Worm (Caenorhabditis elegans) whole organism, L1 larva: ENCODE results near the gene idhb-1.

Experiments
- ama-1 ChIP-seq: fragments of 150-350 bp; optimal IDR thresholded peaks from 2 replicates; lab custom pipeline; 2014
- ceh-90 ChIP-seq: sonication (generic microtip); optimal IDR thresholded peaks from 2 replicates; lab custom pipeline; 2016; ENCODE audit warnings: missing genetic modification characterization, missing compliant biosample characterization
- ces-1 ChIP-seq: fragments of 150-350 bp; optimal IDR thresholded peaks from 2 replicates; lab custom pipeline; 2014; ENCODE audit warnings: missing biosample characterization, missing genetic modification reagents, missing genetic modification characterization
- dpl-1 ChIP-seq, 3 experiments: fragments of 150-350 bp in 2 of 3; sonication (generic microtip) in 1 of 3; optimal IDR thresholded peaks; 2 replicates each; lab custom pipeline; 2014 to 2017; ENCODE audit warnings: missing biosample characterization in 3 of 3, missing genetic modification characterization in 3 of 3, missing genetic modification reagents in 3 of 3
- lin-39 ChIP-seq: fragments of 150-350 bp; optimal IDR thresholded peaks from 2 replicates; lab custom pipeline; 2014; ENCODE audit warnings: missing biosample characterization, missing genetic modification reagents, missing genetic modification characterization
- lsy-2 ChIP-seq, 2 experiments: fragments of 150-350 bp; optimal IDR thresholded peaks; 2 replicates each; lab custom pipeline; 2014; ENCODE audit warnings: missing biosample characterization in 2 of 2, missing genetic modification characterization in 2 of 2
- mdl-1 ChIP-seq, 2 experiments: fragments of 150-350 bp; optimal IDR thresholded peaks; 2 replicates each; lab custom pipeline; 2014 to 2017; ENCODE audit warnings: missing biosample characterization in 2 of 2, missing genetic modification characterization in 2 of 2, inconsistent platforms in 1 of 2
- nhr-237 ChIP-seq: fragments of 150-350 bp; optimal IDR thresholded peaks from 2 replicates; lab custom pipeline; 2014; ENCODE audit warnings: missing biosample characterization, missing genetic modification characterization
- nhr-28 ChIP-seq: fragments of 150-350 bp; optimal IDR thresholded peaks from 2 replicates; lab custom pipeline; 2014; ENCODE audit warnings: missing biosample characterization, missing genetic modification characterization
- pqm-1 ChIP-seq: sonication (generic microtip); optimal IDR thresholded peaks from 3 replicates; lab custom pipeline; 2017; ENCODE audit warnings: missing biosample characterization, missing genetic modification characterization
- snpc-4 ChIP-seq: fragments of 150-350 bp; optimal IDR thresholded peaks from 2 replicates; lab custom pipeline; 2014; ENCODE audit warnings: missing biosample characterization, missing genetic modification characterization
- unc-30 ChIP-seq: sonication (generic microtip); optimal IDR thresholded peaks from 2 replicates; lab custom pipeline; 2017; ENCODE audit warnings: missing biosample characterization, missing genetic modification characterization
- unc-62 ChIP-seq: fragments of 150-350 bp; optimal IDR thresholded peaks from 2 replicates; lab custom pipeline; 2014; ENCODE audit warnings: missing biosample characterization, missing genetic modification reagents, missing genetic modification characterization
- ztf-11 ChIP-seq, 2 experiments: sonication (generic microtip); optimal IDR thresholded peaks; 2 replicates each; lab custom pipeline; 2016 to 2017; ENCODE audit warnings: missing genetic modification characterization in 2 of 2, missing biosample characterization in 1 of 2, missing compliant biosample characterization in 1 of 2

- TF ChIP-seq pqm-1 (tag; lab: Kevin White, UChicago) (no peak), unc-30 (tag; lab: Kevin White, UChicago) (no peak), ama-1 (lab: Kevin White, UChicago) (no peak), mdl-1 (tag; optimal IDR thresholded peaks at IDR 0.05; lab: Kevin White, UChicago) (no peak), dpl-1 (GFP tag; optimal IDR thresholded peaks at IDR 0.05; lab: Kevin White, UChicago) (no peak), snpc-4 (tag; lab: Kevin White, UChicago) (no peak), ceh-90 (tag; lab: Kevin White, UChicago) (no peak), ztf-11 (tag; optimal IDR thresholded peaks at IDR 0.05; lab: Kevin White, UChicago) (no peak), unc-62 (GFP tag; lab: Kevin White, UChicago) (no peak), lin-39 (tag; lab: Kevin White, UChicago) (no peak), lsy-2 (tag; optimal IDR thresholded peaks at IDR 0.05; lab: Kevin White, UChicago) (no peak), ces-1 (GFP tag; lab: Kevin White, UChicago) (no peak), nhr-237 (tag; lab: Kevin White, UChicago) (no peak), nhr-28 (tag; lab: Kevin White, UChicago) (no peak)
These were observed 4.8 kb upstream of the idhb-1 start, which contains the start of gene C37E2.10 for ce11 chrX:14178688-14179087.
